Fruit fly (Drosophila melanogaster) whole organism, embryonic: ENCODE measurements around the gene CG33947.

ENCODE experiments used
- Abd-B ChIP-seq: fragments of 200-800 bp; sonication (Bioruptor generic); optimal IDR thresholded peaks from 2 replicates; lab custom pipeline; 2018; ENCODE audit warnings: missing biosample characterization, mild to moderate bottlenecking, missing genetic modification characterization, moderate library complexity
- Atf6 ChIP-seq: fragments of 200-800 bp; sonication (Bioruptor generic); IDR thresholded peaks from 2 replicates; pipeline ENCODE4 v1.3.6; 2022; ENCODE audit warnings: missing biosample characterization, missing genetic modification characterization
- Awh ChIP-seq: fragments of 200-800 bp; sonication (Bioruptor generic); IDR thresholded peaks from 2 replicates; pipeline ENCODE4, ENCODE4 v1.3.6; 2022; ENCODE audit warnings: missing biosample characterization, missing genetic modification characterization
- CG11456 ChIP-seq: fragments of 200-800 bp; sonication (Bioruptor generic); IDR thresholded peaks from 3 replicates; pipeline ENCODE4 v1.3.6; 2022; ENCODE audit warnings: missing biosample characterization, missing genetic modification characterization
- CG12299 ChIP-seq: fragments of 200-800 bp; sonication (Bioruptor generic); optimal IDR thresholded peaks from 2 replicates; lab custom pipeline; 2018; ENCODE audit warnings: missing biosample characterization, mild to moderate bottlenecking, missing genetic modification characterization
- CG14050 ChIP-seq: fragments of 200-800 bp; sonication (Bioruptor generic); IDR thresholded peaks from 3 replicates; pipeline ENCODE4 v1.3.6; 2022; ENCODE audit warnings: missing biosample characterization, missing genetic modification characterization
- CG14965 ChIP-seq: fragments of 200-800 bp; sonication (Bioruptor generic); optimal IDR thresholded peaks from 2 replicates; lab custom pipeline; 2016; ENCODE audit warnings: missing biosample characterization, missing genetic modification characterization, borderline replicate concordance
- CG16779 ChIP-seq: fragments of 200-800 bp; sonication (Bioruptor generic); IDR thresholded peaks from 2 replicates; pipeline ENCODE4 v1.3.6; 2022; ENCODE audit warnings: missing biosample characterization, missing genetic modification characterization
- CG17568 ChIP-seq: fragments of 200-800 bp; sonication (Bioruptor generic); optimal IDR thresholded peaks from 2 replicates; lab custom pipeline; 2018; ENCODE audit warnings: missing biosample characterization, mild to moderate bottlenecking, missing genetic modification characterization, moderate library complexity
- CG2875 ChIP-seq: fragments of 200-800 bp; sonication (Bioruptor generic); optimal IDR thresholded peaks from 2 replicates; lab custom pipeline; 2017; ENCODE audit warnings: missing biosample characterization, mild to moderate bottlenecking, missing genetic modification characterization, missing genetic modification reagents
- CG33213 ChIP-seq: fragments of 200-800 bp; sonication (Bioruptor generic); optimal IDR thresholded peaks from 3 replicates; lab custom pipeline; 2016; ENCODE audit warnings: missing biosample characterization, missing genetic modification characterization
- CG3726 ChIP-seq: fragments of 200-800 bp; sonication (Bioruptor generic); IDR thresholded peaks from 3 replicates; pipeline ENCODE4, ENCODE4 v1.3.6; 2022; ENCODE audit warnings: missing biosample characterization, missing genetic modification characterization
- CG4707 ChIP-seq: fragments of 200-800 bp; sonication (Bioruptor generic); optimal IDR thresholded peaks from 2 replicates; lab custom pipeline; 2018; ENCODE audit warnings: missing biosample characterization, mild to moderate bottlenecking, missing genetic modification characterization, moderate library complexity
- CG7963 ChIP-seq: fragments of 200-800 bp; sonication (Bioruptor generic); IDR thresholded peaks from 3 replicates; pipeline ENCODE4 v1.3.6; 2022; ENCODE audit warnings: missing biosample characterization, missing genetic modification characterization; ENCODE audit not compliant: partially characterized antibody
- CG8478 ChIP-seq: fragments of >200 bp; optimal IDR thresholded peaks from 2 replicates; lab custom pipeline; 2018
- CG8765 ChIP-seq: fragments of 200-800 bp; sonication (Bioruptor generic); IDR thresholded peaks from 2 replicates; pipeline ENCODE4 v1.3.6; 2022; ENCODE audit warnings: missing biosample characterization, missing genetic modification characterization
- CG9215 ChIP-seq: fragments of 200-800 bp; sonication (Bioruptor generic); IDR thresholded peaks from 2 replicates; pipeline ENCODE4 v1.3.6; 2022; ENCODE audit warnings: missing biosample characterization, missing genetic modification characterization
- CHES-1-like ChIP-seq: fragments of 200-800 bp; sonication (Bioruptor generic); optimal IDR thresholded peaks from 2 replicates; lab custom pipeline; 2016; ENCODE audit warnings: missing biosample characterization, missing genetic modification characterization
- Drgx ChIP-seq: fragments of 200-800 bp; sonication (Bioruptor generic); IDR thresholded peaks from 2 replicates; pipeline ENCODE4 v1.3.6; 2022; ENCODE audit warnings: missing biosample characterization, missing genetic modification characterization
- E2f2 ChIP-seq: fragments of 200-800 bp; sonication (Bioruptor generic); IDR thresholded peaks from 2 replicates; pipeline ENCODE4 v1.3.6; 2022; ENCODE audit warnings: missing biosample characterization, missing genetic modification characterization
- Hmr ChIP-seq: fragments of 200-800 bp; sonication (Bioruptor generic); optimal IDR thresholded peaks from 3 replicates; lab custom pipeline; 2017; ENCODE audit warnings: mild to moderate bottlenecking, missing biosample characterization, missing genetic modification reagents, missing genetic modification characterization
- Mrtf ChIP-seq: fragments of 200-800 bp; sonication (Bioruptor generic); IDR thresholded peaks from 3 replicates; pipeline ENCODE4 v1.3.6; 2022; ENCODE audit warnings: missing biosample characterization, missing genetic modification characterization
- NC2α ChIP-seq: fragments of 200-800 bp; sonication (Bioruptor generic); optimal IDR thresholded peaks from 2 replicates; lab custom pipeline; 2016; ENCODE audit warnings: missing biosample characterization, missing genetic modification characterization
- NFAT ChIP-seq: fragments of 200-800 bp; sonication (Bioruptor generic); IDR thresholded peaks from 2 replicates; pipeline ENCODE4 v1.3.6; 2022; ENCODE audit warnings: missing biosample characterization, missing genetic modification characterization
- Rx ChIP-seq: fragments of 200-800 bp; sonication (Bioruptor generic); IDR thresholded peaks from 2 replicates; pipeline ENCODE4 v1.3.6; 2022; ENCODE audit warnings: missing biosample characterization, missing genetic modification characterization
- abd-A ChIP-seq: fragments of 200-800 bp; sonication (Bioruptor generic); optimal IDR thresholded peaks from 3 replicates; lab custom pipeline; 2019; ENCODE audit warnings: missing biosample characterization, mild to moderate bottlenecking, missing genetic modification characterization, moderate library complexity
- ato ChIP-seq: fragments of 200-800 bp; sonication (Bioruptor generic); IDR thresholded peaks from 2 replicates; pipeline ENCODE4 v1.3.6; 2022; ENCODE audit warnings: missing biosample characterization, missing genetic modification characterization; ENCODE audit not compliant: partially characterized antibody
- bbx ChIP-seq: fragments of 200-800 bp; sonication (Bioruptor generic); IDR thresholded peaks from 2 replicates; pipeline ENCODE4 v1.3.6; 2022; ENCODE audit warnings: missing biosample characterization, missing genetic modification characterization; ENCODE audit not compliant: partially characterized antibody
- cas ChIP-seq: fragments of 200-800 bp; sonication (Bioruptor generic); IDR thresholded peaks from 2 replicates; pipeline ENCODE4 v1.3.6; 2022; ENCODE audit warnings: missing biosample characterization, missing genetic modification characterization
- caup ChIP-seq: fragments of 200-800 bp; sonication (Bioruptor generic); optimal IDR thresholded peaks from 3 replicates; lab custom pipeline; 2017; ENCODE audit warnings: missing biosample characterization, mild to moderate bottlenecking, missing genetic modification characterization, moderate library complexity; ENCODE audit not compliant: severe bottlenecking
- ci ChIP-seq: fragments of 200-800 bp; sonication (Bioruptor generic); IDR thresholded peaks from 3 replicates; pipeline ENCODE4 v1.3.6; 2022; ENCODE audit warnings: missing biosample characterization, missing genetic modification characterization
- crol ChIP-seq: fragments of 200-800 bp; sonication (Bioruptor generic); IDR thresholded peaks from 2 replicates; pipeline ENCODE4 v1.3.6; 2022; ENCODE audit warnings: missing biosample characterization, missing genetic modification characterization
- eve ChIP-seq, 2 experiments: fragments of >200 bp; optimal IDR thresholded peaks; 2 replicates each; lab custom pipeline; 2017; ENCODE audit warnings: missing biosample characterization in 2 of 2, missing genetic modification characterization in 2 of 2
- exex ChIP-seq: fragments of 200-800 bp; sonication (Bioruptor generic); optimal IDR thresholded peaks from 4 replicates; lab custom pipeline; 2018; ENCODE audit warnings: missing biosample characterization, mild to moderate bottlenecking, missing genetic modification characterization, moderate library complexity
- eyg ChIP-seq: fragments of 200-800 bp; sonication (Bioruptor generic); optimal IDR thresholded peaks from 3 replicates; lab custom pipeline; 2016; ENCODE audit warnings: missing biosample characterization, missing genetic modification characterization
- fd96Cb ChIP-seq: fragments of 200-800 bp; sonication (Bioruptor generic); optimal IDR thresholded peaks from 2 replicates; lab custom pipeline; 2018; ENCODE audit warnings: missing biosample characterization, mild to moderate bottlenecking, missing genetic modification characterization, moderate library complexity
- fu2 ChIP-seq: fragments of 200-800 bp; sonication (Bioruptor generic); optimal IDR thresholded peaks from 2 replicates; lab custom pipeline; 2016; ENCODE audit warnings: missing biosample characterization, missing genetic modification characterization
- gce ChIP-seq: fragments of 200-800 bp; sonication (Bioruptor generic); IDR thresholded peaks from 3 replicates; pipeline ENCODE4 v1.3.6; 2022; ENCODE audit warnings: missing biosample characterization, missing genetic modification characterization
- grau ChIP-seq: fragments of 200-800 bp; optimal IDR thresholded peaks from 3 replicates; lab custom pipeline; 2019; ENCODE audit warnings: missing biosample characterization, mild to moderate bottlenecking, missing genetic modification characterization, moderate library complexity
- gsb-n ChIP-seq: fragments of 200-800 bp; sonication (Bioruptor generic); optimal IDR thresholded peaks from 3 replicates; lab custom pipeline; 2018; ENCODE audit warnings: missing biosample characterization, mild to moderate bottlenecking, missing genetic modification characterization
- lilli ChIP-seq: fragments of 200-800 bp; sonication (Bioruptor generic); optimal IDR thresholded peaks from 3 replicates; lab custom pipeline; 2016; ENCODE audit warnings: missing biosample characterization, missing genetic modification characterization
- nmo ChIP-seq: fragments of 200-800 bp; sonication (Bioruptor generic); optimal IDR thresholded peaks from 2 replicates; lab custom pipeline; 2018; ENCODE audit warnings: missing biosample characterization, mild to moderate bottlenecking, missing genetic modification characterization, moderate library complexity
- phol ChIP-seq: fragments of 200-800 bp; sonication (Bioruptor generic); optimal IDR thresholded peaks from 3 replicates; lab custom pipeline; 2018; ENCODE audit warnings: missing biosample characterization, mild to moderate bottlenecking, missing genetic modification characterization, moderate library complexity
- prd ChIP-seq, 3 experiments: fragments of >200 bp in 2 of 3; fragments of 200-800 bp in 1 of 3; sonication (Bioruptor generic) in 1 of 3; optimal IDR thresholded peaks in 2 of 3; IDR thresholded peaks in 1 of 3; 2 replicates in 2 of 3; 3 replicates in 1 of 3; pipeline versions ENCODE4 v1.3.6 to Lab custom; 2017 to 2022; ENCODE audit warnings: missing biosample characterization in 1 of 3, missing genetic modification characterization in 1 of 3
- ranshi ChIP-seq: fragments of 200-800 bp; sonication (Bioruptor generic); IDR thresholded peaks from 2 replicates; pipeline ENCODE4 v1.3.6; 2022; ENCODE audit warnings: missing biosample characterization, missing genetic modification characterization
- ro ChIP-seq: fragments of 200-800 bp; sonication (Bioruptor generic); IDR thresholded peaks from 2 replicates; pipeline ENCODE4 v1.3.6; 2022; ENCODE audit warnings: missing biosample characterization, missing genetic modification characterization
- shn ChIP-seq: fragments of 200-800 bp; sonication (Bioruptor generic); optimal IDR thresholded peaks from 3 replicates; lab custom pipeline; 2016; ENCODE audit warnings: missing biosample characterization, missing genetic modification characterization
- slbo ChIP-seq: fragments of 200-800 bp; sonication (Bioruptor generic); IDR thresholded peaks from 2 replicates; pipeline ENCODE4 v1.3.6; 2022; ENCODE audit warnings: missing biosample characterization, missing genetic modification characterization
- stwl ChIP-seq: fragments of 200-800 bp; sonication (Bioruptor generic); optimal IDR thresholded peaks from 3 replicates; lab custom pipeline; 2018; ENCODE audit warnings: missing biosample characterization, mild to moderate bottlenecking, missing genetic modification characterization, moderate library complexity
- trem ChIP-seq: fragments of 200-800 bp; optimal IDR thresholded peaks from 3 replicates; lab custom pipeline; 2019; ENCODE audit warnings: missing biosample characterization, mild to moderate bottlenecking, missing genetic modification characterization, moderate library complexity
- zfh2 ChIP-seq: fragments of 200-800 bp; sonication (Bioruptor generic); optimal IDR thresholded peaks from 2 replicates; lab custom pipeline; 2016; ENCODE audit warnings: missing biosample characterization, missing genetic modification characterization

The CG33947 gene

dm6 chr3L:11070372-11070854 lies 25.9 kb upstream of the CG33947 start, which contains the start of gene Mocs1 (continued):
- TF ChIP-seq eyg (GFP tag; lab: Kevin White, UChicago) (no peak), NFAT (GFP tag; lab: Robert Waterston, UW) (peak; percentile 23; the same call in 1 of the 2 replicates), CG2875 (GFP tag; lab: Kevin White, UChicago) (no peak), CG12299 (tag; lab: Kevin White, UChicago) (no peak), trem (tag; lab: Kevin White, UChicago) (no peak), Mrtf (GFP tag; lab: Robert Waterston, UW) (peak; percentile 13; the same call in 1 of the 3 replicates), shn (GFP tag; lab: Kevin White, UChicago) (no peak), ci (GFP tag; lab: Robert Waterston, UW) (0 out of 3 replicates have a peak, but pooled peaks have one; percentile 28), Rx (no peak), prd (optimal IDR thresholded peaks at IDR 0.05; lab: Kevin White, UChicago) (no peak), prd (GFP tag; IDR thresholded peaks at IDR 0.05; lab: Robert Waterston, UW) (no peak), Drgx (peak; percentile 53), CG14965 (no peak), abd-A (tag; lab: Kevin White, UChicago) (no peak), nmo (GFP tag; lab: Kevin White, UChicago) (no peak), fd96Cb (no peak), E2f2 (GFP tag; lab: Robert Waterston, UW) (no peak), CG11456 (no peak), CG14050 (GFP tag; lab: Robert Waterston, UW) (no peak), fu2 (no peak), CG17568 (GFP tag; lab: Kevin White, UChicago) (no peak), Awh (GFP tag; lab: Robert Waterston, UW) (no peak), zfh2 (no peak), crol (GFP tag; lab: Robert Waterston, UW) (peak; percentile 96), bbx (GFP tag; lab: Robert Waterston, UW) (no peak), Atf6 (GFP tag; lab: Robert Waterston, UW) (0 out of 2 replicates have a peak, but pooled peaks have one; percentile 43), Hmr (GFP tag; lab: Kevin White, UChicago) (peak; percentile 22), CG4707 (GFP tag; lab: Kevin White, UChicago) (no peak), CG8478 (lab: Kevin White, UChicago) (no peak), CG8765 (no peak), CG9215 (GFP tag; lab: Robert Waterston, UW) (no peak), phol (tag; lab: Kevin White, UChicago) (no peak), CHES-1-like (GFP tag; lab: Kevin White, UChicago) (peak; percentile 15), caup (peak; percentile 6), CG33213 (GFP tag; lab: Kevin White, UChicago) (no peak), CG7963 (GFP tag; lab: Robert Waterston, UW) (no peak), eve (GFP tag; optimal IDR thresholded peaks at IDR 0.05; lab: Kevin White, UChicago) (no peak), NC2α (GFP tag; lab: Kevin White, UChicago) (no peak), lilli (GFP tag; lab: Kevin White, UChicago) (no peak), gsb-n (tag; lab: Kevin White, UChicago) (no peak), Abd-B (no peak), exex (tag; lab: Kevin White, UChicago) (no peak), gce (GFP tag; lab: Robert Waterston, UW) (no peak), grau (tag; lab: Kevin White, UChicago) (peak; percentile 17), CG16779 (GFP tag; lab: Robert Waterston, UW) (no peak), ato (GFP tag; lab: Robert Waterston, UW) (no peak), CG3726 (GFP tag; lab: Robert Waterston, UW) (no peak), stwl (tag; lab: Kevin White, UChicago) (no peak), cas (GFP tag; lab: Robert Waterston, UW) (no peak), slbo (GFP tag; lab: Robert Waterston, UW) (0 out of 2 replicates have a peak, but pooled peaks have one; percentile 24), ranshi (peak; percentile 19; the same call in 1 of the 2 replicates), ro (GFP tag; lab: Robert Waterston, UW) (no peak)
